Worm (Caenorhabditis elegans) whole organism, young adult: ENCODE measurements around the gene F47F2.1.

Experiments used
- B0035.1 ChIP-seq: sonication (generic microtip); optimal IDR thresholded peaks from 2 replicates; lab custom pipeline; 2016; ENCODE audit warnings: missing genetic modification characterization, mild to moderate bottlenecking, missing compliant biosample characterization, missing genotype, missing genetic modification reagents
- B0336.3 ChIP-seq: fragments of 200-800 bp; sonication (Bioruptor generic); IDR thresholded peaks from 2 replicates; pipeline ENCODE4 v1.3.6; 2022; ENCODE audit warnings: missing genetic modification characterization, missing compliant biosample characterization
- C17E4.6 ChIP-seq: fragments of 200-800 bp; sonication (Bioruptor generic); IDR thresholded peaks from 2 replicates; pipeline ENCODE4 v1.3.6; 2022; ENCODE audit warnings: missing genetic modification reagents, missing genetic modification characterization, missing compliant biosample characterization
- D2030.7 ChIP-seq: fragments of 200-800 bp; sonication (Bioruptor generic); IDR thresholded peaks from 2 replicates; pipeline ENCODE4 v1.3.6; 2022; ENCODE audit warnings: missing genetic modification reagents, missing genetic modification characterization, missing compliant biosample characterization
- F10E7.11 ChIP-seq: sonication (generic microtip); optimal IDR thresholded peaks from 2 replicates; lab custom pipeline; 2017; ENCODE audit warnings: mild to moderate bottlenecking, missing genetic modification characterization, moderate library complexity, missing compliant biosample characterization
- F22D6.2 ChIP-seq: sonication (generic microtip); optimal IDR thresholded peaks from 2 replicates; lab custom pipeline; 2016; ENCODE audit warnings: mild to moderate bottlenecking, missing genetic modification characterization, missing compliant biosample characterization
- F37B4.10 ChIP-seq: fragments of 200-800 bp; sonication (Bioruptor generic); IDR thresholded peaks from 2 replicates; pipeline ENCODE4 v1.3.6; 2022; ENCODE audit warnings: missing genetic modification characterization, missing compliant biosample characterization
- F39B2.1 ChIP-seq: fragments of 200-800 bp; sonication (Bioruptor generic); IDR thresholded peaks from 2 replicates; pipeline ENCODE4 v1.3.6; 2022; ENCODE audit warnings: missing genetic modification reagents, missing genetic modification characterization, missing compliant biosample characterization
- ZK185.1 ChIP-seq: sonication (generic microtip); optimal IDR thresholded peaks from 2 replicates; lab custom pipeline; 2016; ENCODE audit warnings: mild to moderate bottlenecking, missing genetic modification characterization, missing compliant biosample characterization; ENCODE audit not compliant: poor library complexity, severe bottlenecking
- aptf-2 ChIP-seq: fragments of 200-800 bp; sonication (Bioruptor generic); conservative IDR thresholded peaks from 2 replicates; pipeline ENCODE4 v1.3.6; 2022; ENCODE audit warnings: missing genetic modification reagents, missing genetic modification characterization, missing compliant biosample characterization
- aptf-3 ChIP-seq: fragments of 200-800 bp; sonication (Bioruptor generic); IDR thresholded peaks from 2 replicates; pipeline ENCODE4 v1.3.6; 2022; ENCODE audit warnings: missing genetic modification characterization, missing compliant biosample characterization
- athp-1 ChIP-seq: sonication (generic microtip); optimal IDR thresholded peaks from 2 replicates; lab custom pipeline; 2017; ENCODE audit warnings: mild to moderate bottlenecking, missing genetic modification characterization, missing compliant biosample characterization
- bed-2 ChIP-seq: fragments of 200-800 bp; sonication (Bioruptor generic); IDR thresholded peaks from 2 replicates; pipeline ENCODE4 v1.3.6; 2022; ENCODE audit warnings: missing genetic modification reagents, missing genetic modification characterization, missing compliant biosample characterization
- ccch-3 ChIP-seq: fragments of 200-800 bp; sonication (Bioruptor generic); optimal IDR thresholded peaks from 2 replicates; lab custom pipeline; 2018; ENCODE audit warnings: mild to moderate bottlenecking, missing genetic modification characterization, missing compliant biosample characterization
- cebp-1 ChIP-seq, 2 experiments: fragments of 200-800 bp in 1 of 2; sonication (Bioruptor generic) in 1 of 2; sonication (generic microtip) in 1 of 2; IDR thresholded peaks in 1 of 2; optimal IDR thresholded peaks in 1 of 2; 2 replicates each; pipeline versions ENCODE4 v1.3.6 to Lab custom; 2017 to 2022; ENCODE audit warnings: missing compliant biosample characterization in 2 of 2, missing genetic modification characterization in 2 of 2, mild to moderate bottlenecking in 1 of 2, missing genetic modification reagents in 1 of 2, moderate library complexity in 1 of 2
- ceh-100 ChIP-seq: fragments of 200-800 bp; sonication (Bioruptor generic); IDR thresholded peaks from 2 replicates; pipeline ENCODE4 v1.3.6; 2022; ENCODE audit warnings: missing genetic modification reagents, missing genetic modification characterization, missing compliant biosample characterization
- ceh-79 ChIP-seq: sonication (generic microtip); optimal IDR thresholded peaks from 2 replicates; lab custom pipeline; 2017; ENCODE audit warnings: mild to moderate bottlenecking, missing genetic modification characterization, missing compliant biosample characterization
- ceh-91 ChIP-seq: fragments of 200-800 bp; sonication (Bioruptor generic); IDR thresholded peaks from 2 replicates; pipeline ENCODE4 v1.3.6; 2022; ENCODE audit warnings: missing genetic modification reagents, missing genetic modification characterization, missing compliant biosample characterization
- die-1 ChIP-seq: sonication (generic microtip); optimal IDR thresholded peaks from 2 replicates; lab custom pipeline; 2016; ENCODE audit warnings: missing genotype, mild to moderate bottlenecking, missing genetic modification characterization, missing compliant biosample characterization
- dox-1 ChIP-seq: fragments of 200-800 bp; sonication (Bioruptor generic); IDR thresholded peaks from 2 replicates; pipeline ENCODE4 v1.3.6; 2022; ENCODE audit warnings: missing genetic modification reagents, missing genetic modification characterization, missing compliant biosample characterization
- dpl-1 ChIP-seq: fragments of 150-350 bp; optimal IDR thresholded peaks from 2 replicates; lab custom pipeline; 2014; ENCODE audit warnings: missing biosample characterization, missing genetic modification reagents, missing genetic modification characterization
- efl-1 ChIP-seq: fragments of 150-350 bp; optimal IDR thresholded peaks from 2 replicates; lab custom pipeline; 2014; ENCODE audit warnings: missing biosample characterization, missing genetic modification reagents, missing genetic modification characterization
- ekl-4 ChIP-seq: fragments of 200-800 bp; sonication (Bioruptor generic); IDR thresholded peaks from 2 replicates; pipeline ENCODE4 v1.3.6; 2022; ENCODE audit warnings: missing genetic modification reagents, missing genetic modification characterization, missing compliant biosample characterization
- ets-4 ChIP-seq: fragments of 200-800 bp; sonication (Bioruptor generic); optimal IDR thresholded peaks from 2 replicates; lab custom pipeline; 2018; ENCODE audit warnings: mild to moderate bottlenecking, missing genetic modification characterization, missing compliant biosample characterization
- gei-17 ChIP-seq: fragments of 200-800 bp; sonication (Bioruptor generic); optimal IDR thresholded peaks from 2 replicates; lab custom pipeline; 2018; ENCODE audit warnings: mild to moderate bottlenecking, missing genetic modification characterization, missing compliant biosample characterization
- lag-1 ChIP-seq: fragments of 200-800 bp; sonication (Bioruptor generic); IDR thresholded peaks from 2 replicates; pipeline ENCODE4 v1.3.6; 2022; ENCODE audit warnings: missing genetic modification reagents, missing genetic modification characterization, missing compliant biosample characterization
- let-526 ChIP-seq: fragments of 200-800 bp; sonication (Bioruptor generic); IDR thresholded peaks from 2 replicates; pipeline ENCODE4 v1.3.6; 2022; ENCODE audit warnings: missing genetic modification reagents, missing genetic modification characterization, missing compliant biosample characterization
- lin-26 ChIP-seq: fragments of 200-800 bp; sonication (Bioruptor generic); IDR thresholded peaks from 2 replicates; pipeline ENCODE4 v1.3.6; 2022; ENCODE audit warnings: missing genetic modification reagents, missing genetic modification characterization, missing compliant biosample characterization
- lsl-1 ChIP-seq: fragments of 200-800 bp; sonication (Bioruptor generic); optimal IDR thresholded peaks from 2 replicates; lab custom pipeline; 2018; ENCODE audit warnings: mild to moderate bottlenecking, missing genetic modification characterization, moderate library complexity, missing compliant biosample characterization
- lsy-27 ChIP-seq: sonication (generic microtip); optimal IDR thresholded peaks from 2 replicates; lab custom pipeline; 2017; ENCODE audit warnings: missing genetic modification characterization, mild to moderate bottlenecking, missing compliant biosample characterization, antibody characterized with exemption, missing genotype, borderline replicate concordance; ENCODE audit not compliant: insufficient read depth
- mel-28 ChIP-seq: sonication (generic microtip); optimal IDR thresholded peaks from 2 replicates; lab custom pipeline; 2016; ENCODE audit warnings: borderline replicate concordance, mild to moderate bottlenecking, missing genetic modification characterization, missing compliant biosample characterization
- mxl-1 ChIP-seq: sonication (generic microtip); optimal IDR thresholded peaks from 2 replicates; lab custom pipeline; 2016; ENCODE audit warnings: missing genetic modification characterization, missing compliant biosample characterization
- nhr-120 ChIP-seq: fragments of 200-800 bp; sonication (Bioruptor generic); IDR thresholded peaks from 2 replicates; pipeline ENCODE4 v1.3.6; 2022; ENCODE audit warnings: missing genetic modification characterization, missing compliant biosample characterization
- nhr-80 ChIP-seq: sonication (generic microtip); optimal IDR thresholded peaks from 2 replicates; lab custom pipeline; 2016; ENCODE audit warnings: missing genetic modification characterization, missing compliant biosample characterization
- nhr-90 ChIP-seq: sonication (generic microtip); optimal IDR thresholded peaks from 2 replicates; lab custom pipeline; 2016; ENCODE audit warnings: missing genotype, mild to moderate bottlenecking, missing genetic modification characterization, missing compliant biosample characterization
- pbrm-1 ChIP-seq: fragments of 200-800 bp; sonication (Bioruptor generic); IDR thresholded peaks from 2 replicates; pipeline ENCODE4 v1.3.6; 2022; ENCODE audit warnings: missing genetic modification reagents, missing genetic modification characterization, missing compliant biosample characterization
- snpc-1.1 ChIP-seq: sonication (generic microtip); optimal IDR thresholded peaks from 2 replicates; lab custom pipeline; 2017; ENCODE audit warnings: missing genetic modification characterization, mild to moderate bottlenecking, missing compliant biosample characterization, antibody characterized with exemption, moderate library complexity, missing genotype, missing genetic modification reagents; ENCODE audit not compliant: insufficient read depth
- unc-62 ChIP-seq: fragments of 150-350 bp; optimal IDR thresholded peaks from 2 replicates; lab custom pipeline; 2014; ENCODE audit warnings: missing biosample characterization, missing genetic modification reagents, missing genetic modification characterization
- ztf-25 ChIP-seq: fragments of 200-800 bp; sonication (Bioruptor generic); IDR thresholded peaks from 2 replicates; pipeline ENCODE4 v1.3.6; 2022; ENCODE audit warnings: missing genetic modification reagents, missing genetic modification characterization, missing compliant biosample characterization
- ztf-6 ChIP-seq: fragments of 200-800 bp; sonication (Bioruptor generic); IDR thresholded peaks from 2 replicates; pipeline ENCODE4 v1.3.6; 2022; ENCODE audit warnings: missing genetic modification reagents, missing genetic modification characterization, missing compliant biosample characterization

Gene F47F2.1

ce11 chrX:3832059-3832641 lies 46.2 kb upstream of the F47F2.1 start (continued):
- TF ChIP-seq aptf-3 (GFP tag; lab: Robert Waterston, UW) (no peak), F37B4.10 (GFP tag; lab: Robert Waterston, UW) (no peak), gei-17 (GFP tag; lab: Kevin White, UChicago) (no peak), die-1 (tag; lab: Kevin White, UChicago) (no peak), bed-2 (no peak), nhr-90 (tag; lab: Kevin White, UChicago) (peak; percentile 27), lag-1 (no peak), snpc-1.1 (tag; lab: Kevin White, UChicago) (no peak), B0336.3 (0 out of 2 replicates have a peak, but pooled peaks have one; percentile 43), ceh-79 (tag; lab: Kevin White, UChicago) (no peak), ztf-25 (GFP tag; lab: Robert Waterston, UW) (no peak), C17E4.6 (GFP tag; lab: Robert Waterston, UW) (no peak), efl-1 (GFP tag; lab: Kevin White, UChicago) (no peak), lsl-1 (GFP tag; lab: Kevin White, UChicago) (no peak), F22D6.2 (tag; lab: Kevin White, UChicago) (no peak), lsy-27 (tag; lab: Kevin White, UChicago) (no peak), ztf-6 (GFP tag; lab: Robert Waterston, UW) (no peak), nhr-120 (GFP tag; lab: Robert Waterston, UW) (no peak), ets-4 (GFP tag; lab: Kevin White, UChicago) (peak; percentile 1), nhr-80 (peak; percentile 95), D2030.7 (GFP tag; lab: Robert Waterston, UW) (no peak), let-526 (GFP tag; lab: Robert Waterston, UW) (no peak), ZK185.1 (tag; lab: Kevin White, UChicago) (no peak), mel-28 (tag; lab: Kevin White, UChicago) (no peak), dpl-1 (GFP tag; lab: Kevin White, UChicago) (no peak), athp-1 (tag; lab: Kevin White, UChicago) (no peak), ccch-3 (GFP tag; lab: Kevin White, UChicago) (no peak), F10E7.11 (tag; lab: Kevin White, UChicago) (no peak), lin-26 (GFP tag; lab: Robert Waterston, UW) (no peak), aptf-2 (no peak), mxl-1 (tag; lab: Kevin White, UChicago) (no peak), B0035.1 (tag; lab: Kevin White, UChicago) (no peak), ceh-100 (GFP tag; lab: Robert Waterston, UW) (no peak), unc-62 (GFP tag; lab: Kevin White, UChicago) (peak; percentile 55), pbrm-1 (GFP tag; lab: Robert Waterston, UW) (no peak), F39B2.1 (GFP tag; lab: Robert Waterston, UW) (no peak), cebp-1 (GFP tag; IDR thresholded peaks at IDR 0.05; lab: Robert Waterston, UW) (0 out of 2 replicates have a peak, but pooled peaks have one; percentile 14), cebp-1 (tag; optimal IDR thresholded peaks at IDR 0.05; lab: Kevin White, UChicago) (peak; percentile 81), dox-1 (GFP tag; lab: Robert Waterston, UW) (peak; percentile 55; the same call in 1 of the 2 replicates), ceh-91 (GFP tag; lab: Robert Waterston, UW) (no peak), ekl-4 (GFP tag; lab: Robert Waterston, UW) (no peak)
